Worm (Caenorhabditis elegans): ENCODE data around the gene ZC190.10.
A peak's percentile ranks its signal among the peaks of the same experiment; 100 is the strongest.

ZC190.10 gene

DNA sequence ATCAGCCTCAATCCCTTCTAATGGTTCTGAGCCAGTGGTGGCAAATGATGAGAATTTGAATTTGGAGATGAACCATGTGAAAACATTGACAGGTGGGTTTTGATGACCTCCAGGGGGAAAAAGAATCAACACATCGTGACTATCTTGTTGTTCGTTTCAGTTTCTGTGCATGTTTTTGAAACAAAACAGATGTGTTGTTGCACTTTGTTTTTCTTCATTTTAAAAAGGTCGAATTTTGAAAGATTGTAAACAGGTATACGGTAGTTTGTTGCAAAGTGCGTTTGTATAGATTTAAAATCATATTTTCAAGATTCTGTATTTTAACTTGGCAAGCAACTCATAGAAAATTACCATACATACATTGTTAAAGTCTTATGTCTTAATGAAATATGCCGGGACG lies 45.8 kb downstream of the ZC190.10 start:
- no peak for TF ChIP-seq fos-1 (tag; optimal IDR thresholded peaks at IDR 0.05)
- TF ChIP-seq tbx-2 (tag; optimal IDR thresholded peaks at IDR 0.05): no peak
- TF ChIP-seq nhr-12 (tag; optimal IDR thresholded peaks at IDR 0.05): no peak
- TF ChIP-seq fkh-10 (GFP tag; optimal IDR thresholded peaks at IDR 0.05): no peak
- no peak for TF ChIP-seq nhr-67 (tag; optimal IDR thresholded peaks at IDR 0.05)
- TF ChIP-seq ceh-28 (tag; optimal IDR thresholded peaks at IDR 0.05): no peak
- no peak for TF ChIP-seq ZK546.5 (tag; optimal IDR thresholded peaks at IDR 0.05)
- no peak for TF ChIP-seq nfya-1 (tag; optimal IDR thresholded peaks at IDR 0.05; ENCODE audit: insufficient read depth)
- no peak for TF ChIP-seq ama-1 (optimal IDR thresholded peaks at IDR 0.05)

DNA sequence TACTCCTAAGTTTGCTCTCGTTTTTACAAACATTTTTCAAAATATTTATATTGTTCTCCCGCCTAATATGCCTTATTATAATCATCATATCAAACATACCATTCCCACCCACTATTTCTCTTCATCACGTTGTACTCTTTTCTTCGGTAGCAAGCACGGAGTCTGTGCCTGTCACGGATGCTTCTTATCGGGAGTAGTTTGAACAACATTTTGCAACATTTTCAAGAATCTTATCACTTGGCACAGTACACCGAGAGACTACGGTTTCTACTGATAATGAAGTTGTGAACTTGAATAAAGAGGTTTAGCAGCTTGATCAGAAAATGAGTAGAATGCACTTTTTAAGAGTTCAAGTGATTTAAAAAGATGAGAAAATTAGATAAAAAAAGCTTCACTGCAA lies 47.9 kb downstream of the ZC190.10 start:
- TF ChIP-seq pqm-1 (tag; optimal IDR thresholded peaks at IDR 0.05) (peak; percentile 99), ztf-11 (tag; optimal IDR thresholded peaks at IDR 0.05) (no peak), jun-1 (tag; optimal IDR thresholded peaks at IDR 0.05) (peak; percentile 11), fkh-2 (tag; optimal IDR thresholded peaks at IDR 0.05) (no peak), elt-3 (tag; optimal IDR thresholded peaks at IDR 0.05) (no peak), eor-1 (tag; optimal IDR thresholded peaks at IDR 0.05) (no peak), pha-4 (tag; optimal IDR thresholded peaks at IDR 0.05) (peak; percentile 42), ama-1 (optimal IDR thresholded peaks at IDR 0.05) (no peak), elt-2 (tag; optimal IDR thresholded peaks at IDR 0.05) (peak; percentile 98), unc-62 (GFP tag; optimal IDR thresholded peaks at IDR 0.05) (no peak), R02D3.7 (tag; optimal IDR thresholded peaks at IDR 0.05) (no peak), skn-1 (tag; optimal IDR thresholded peaks at IDR 0.05) (no peak), hmg-11 (tag; optimal IDR thresholded peaks at IDR 0.05) (no peak), lsy-12 (tag; optimal IDR thresholded peaks at IDR 0.05) (no peak), nhr-28 (tag; optimal IDR thresholded peaks at IDR 0.05) (no peak), ceh-82 (tag; optimal IDR thresholded peaks at IDR 0.05) (no peak), egl-5 (tag; optimal IDR thresholded peaks at IDR 0.05) (no peak), fos-1 (tag; optimal IDR thresholded peaks at IDR 0.05) (no peak), ztf-4 (tag; optimal IDR thresholded peaks at IDR 0.05) (no peak), snpc-4 (tag; optimal IDR thresholded peaks at IDR 0.05) (no peak), ceh-28 (tag; optimal IDR thresholded peaks at IDR 0.05) (no peak), nfya-1 (tag; optimal IDR thresholded peaks at IDR 0.05; ENCODE audit: insufficient read depth) (no peak), nhr-23 (tag; optimal IDR thresholded peaks at IDR 0.05) (no peak)

DNA sequence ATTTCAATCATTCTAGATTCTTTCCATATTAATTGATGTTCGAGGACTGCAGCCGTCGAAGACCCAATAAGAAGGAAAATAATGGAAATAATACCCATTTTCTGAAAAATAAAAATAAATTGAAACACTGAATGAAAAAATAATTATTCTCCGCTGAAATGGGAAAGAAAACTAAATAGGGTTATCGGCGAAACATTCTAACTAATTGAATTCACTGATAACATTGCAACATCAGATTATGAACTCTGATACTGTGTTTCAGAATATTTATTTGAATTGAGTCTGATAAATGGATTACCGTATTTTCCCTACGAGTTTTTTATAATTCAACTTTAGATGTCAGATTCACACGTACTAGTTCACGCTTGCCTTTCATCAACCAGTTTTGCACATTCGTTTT lies 53.0 kb downstream of the ZC190.10 start, which contains the start of gene asp-13:
Gene asp-13, minus strand, starts transcription at position 101 of the 400 bp plus-strand sequence.
- TF ChIP-seq elt-2 (tag; optimal IDR thresholded peaks at IDR 0.05) (peak; percentile 17), nhr-43 (tag; optimal IDR thresholded peaks at IDR 0.05; ENCODE audit: poor library complexity, severe bottlenecking) (no peak)
